Fruit fly (Drosophila melanogaster) Kc167 (cell line): ENCODE results near the gene Drs.

Experiments
- Myc ChIP-seq: fragments of >200 bp; optimal IDR thresholded peaks from 2 replicates; lab custom pipeline; 2017; ENCODE audit warnings: missing external identifiers
- Sin3A ChIP-seq: fragments of >200 bp; optimal IDR thresholded peaks from 2 replicates; lab custom pipeline; 2018; ENCODE audit warnings: missing external identifiers
- h ChIP-seq: fragments of >200 bp; optimal IDR thresholded peaks from 3 replicates; lab custom pipeline; 2018; ENCODE audit warnings: missing external identifiers
- insv ChIP-seq: fragments of >200 bp; optimal IDR thresholded peaks from 3 replicates; lab custom pipeline; 2018; ENCODE audit warnings: missing external identifiers
- psq ChIP-seq: fragments of >200 bp; optimal IDR thresholded peaks from 2 replicates; lab custom pipeline; 2017; ENCODE audit warnings: missing external identifiers
- ttk ChIP-seq: sonication (Bioruptor generic); optimal IDR thresholded peaks from 2 replicates; lab custom pipeline; 2017; ENCODE audit warnings: missing external identifiers

Gene Drs

dm6 chr3L:3384596-3385436 lies 15.5 kb downstream of the Drs start:
- TF ChIP-seq Myc (lab: Kevin White, UChicago) = no peak
- no peak for TF ChIP-seq h (lab: Kevin White, UChicago)
- no peak for TF ChIP-seq insv (lab: Kevin White, UChicago)
- no peak for TF ChIP-seq Sin3A
- no peak for TF ChIP-seq ttk (lab: Kevin White, UChicago)
- no peak for TF ChIP-seq psq

dm6 chr3L:3385437-3385802 lies 16.1 kb downstream of the Drs start:
- TF ChIP-seq ttk (lab: Kevin White, UChicago) (no peak), Sin3A (no peak), Myc (lab: Kevin White, UChicago) (no peak), insv (lab: Kevin White, UChicago) (no peak), h (lab: Kevin White, UChicago) (no peak), psq (no peak)

dm6 chr3L:3386730-3387129 lies 17.4 kb downstream of the Drs start:
- no peak for TF ChIP-seq Myc (lab: Kevin White, UChicago)
- no peak for TF ChIP-seq ttk (lab: Kevin White, UChicago)
- no peak for TF ChIP-seq Sin3A
- TF ChIP-seq h (lab: Kevin White, UChicago) = no peak
- no peak for TF ChIP-seq psq

dm6 chr3L:3387619-3388018 lies 18.3 kb downstream of the Drs start:
- TF ChIP-seq Myc (lab: Kevin White, UChicago) = no peak
- no peak for TF ChIP-seq insv (lab: Kevin White, UChicago)
- TF ChIP-seq Sin3A = no peak
- no peak for TF ChIP-seq psq
- no peak for TF ChIP-seq h (lab: Kevin White, UChicago)
- TF ChIP-seq ttk (lab: Kevin White, UChicago) = no peak

- TF ChIP-seq h (lab: Kevin White, UChicago) (no peak), ttk (lab: Kevin White, UChicago) (no peak), psq (no peak), insv (lab: Kevin White, UChicago) (no peak), Sin3A (no peak), Myc (lab: Kevin White, UChicago) (no peak)
Measured at dm6 chr3L:3388708-3389665, 19.6 kb downstream of the Drs start.

dm6 chr3L:3389666-3390059 lies 20.3 kb downstream of the Drs start:
- TF ChIP-seq insv (lab: Kevin White, UChicago) (no peak), psq (no peak), Sin3A (no peak), Myc (lab: Kevin White, UChicago) (no peak), h (lab: Kevin White, UChicago) (peak; percentile 46)

- TF ChIP-seq Sin3A (no peak), psq (no peak), insv (lab: Kevin White, UChicago) (no peak), Myc (lab: Kevin White, UChicago) (no peak), ttk (lab: Kevin White, UChicago) (no peak), h (lab: Kevin White, UChicago) (no peak)
Measured at dm6 chr3L:3390525-3390924, 21.2 kb downstream of the Drs start.

- no peak for TF ChIP-seq ttk (lab: Kevin White, UChicago)
- TF ChIP-seq Myc (lab: Kevin White, UChicago) = no peak
- TF ChIP-seq h (lab: Kevin White, UChicago) = no peak
- no peak for TF ChIP-seq psq
- no peak for TF ChIP-seq Sin3A
- TF ChIP-seq insv (lab: Kevin White, UChicago) = no peak
Measured at dm6 chr3L:3391871-3392270, 22.5 kb downstream of the Drs start.

- TF ChIP-seq Sin3A (no peak), ttk (lab: Kevin White, UChicago) (no peak), h (lab: Kevin White, UChicago) (no peak), insv (lab: Kevin White, UChicago) (no peak), Myc (lab: Kevin White, UChicago) (no peak), psq (no peak)
Measured at dm6 chr3L:3393951-3394834, 24.8 kb downstream of the Drs start.

dm6 chr3L:3394854-3395723 lies 25.7 kb downstream of the Drs start:
- no peak for TF ChIP-seq ttk (lab: Kevin White, UChicago)
- TF ChIP-seq insv (lab: Kevin White, UChicago) = no peak
- TF ChIP-seq Sin3A = no peak
- TF ChIP-seq psq = no peak
- TF ChIP-seq Myc (lab: Kevin White, UChicago) = no peak
- TF ChIP-seq h (lab: Kevin White, UChicago) = no peak
